Worm (Caenorhabditis elegans) whole organism, L1 larva: Measurements from ENCODE around the gene C32D5.11.

Source experiments
- C04F5.9 ChIP-seq: sonication (generic microtip); optimal IDR thresholded peaks from 2 replicates; lab custom pipeline; 2016; ENCODE audit warnings: missing genetic modification characterization, missing compliant biosample characterization
- C34B4.2 ChIP-seq: sonication (generic microtip); optimal IDR thresholded peaks from 2 replicates; lab custom pipeline; 2017; ENCODE audit warnings: mild to moderate bottlenecking, missing genetic modification characterization, missing compliant biosample characterization
- Y116A8C.19 ChIP-seq: sonication (generic microtip); optimal IDR thresholded peaks from 2 replicates; lab custom pipeline; 2016; ENCODE audit warnings: missing compliant biosample characterization, missing genetic modification characterization, borderline replicate concordance
- aha-1 ChIP-seq: fragments of 150-350 bp; optimal IDR thresholded peaks from 2 replicates; lab custom pipeline; 2014; ENCODE audit warnings: missing biosample characterization, missing genetic modification characterization
- blmp-1 ChIP-seq: fragments of 150-350 bp; optimal IDR thresholded peaks from 2 replicates; lab custom pipeline; 2014; ENCODE audit warnings: missing biosample characterization, missing genetic modification characterization
- ceh-63 ChIP-seq: fragments of 200-800 bp; sonication (Bioruptor generic); optimal IDR thresholded peaks from 2 replicates; lab custom pipeline; 2018; ENCODE audit warnings: mild to moderate bottlenecking, missing genetic modification characterization, missing compliant biosample characterization
- ceh-8 ChIP-seq: fragments of 200-800 bp; sonication (Bioruptor generic); optimal IDR thresholded peaks from 2 replicates; lab custom pipeline; 2018; ENCODE audit warnings: mild to moderate bottlenecking, missing genetic modification characterization, moderate library complexity, missing compliant biosample characterization
- ceh-90 ChIP-seq: sonication (generic microtip); optimal IDR thresholded peaks from 2 replicates; lab custom pipeline; 2016; ENCODE audit warnings: missing genetic modification characterization, missing compliant biosample characterization
- ces-1 ChIP-seq: fragments of 150-350 bp; optimal IDR thresholded peaks from 2 replicates; lab custom pipeline; 2014; ENCODE audit warnings: missing biosample characterization, missing genetic modification reagents, missing genetic modification characterization
- dsc-1 ChIP-seq: sonication (generic microtip); optimal IDR thresholded peaks from 2 replicates; lab custom pipeline; 2016; ENCODE audit warnings: mild to moderate bottlenecking, missing genetic modification characterization, missing compliant biosample characterization
- egl-13 ChIP-seq: sonication (generic microtip); optimal IDR thresholded peaks from 2 replicates; lab custom pipeline; 2016; ENCODE audit warnings: missing genotype, missing genetic modification reagents, missing genetic modification characterization, missing compliant biosample characterization
- egl-27 ChIP-seq, 2 experiments: fragments of 150-350 bp in 1 of 2; sonication (generic microtip); optimal IDR thresholded peaks; 3 replicates each; lab custom pipeline; 2017 to 2018; ENCODE audit warnings: missing biosample characterization in 2 of 2, missing genetic modification characterization in 2 of 2, missing genetic modification reagents in 2 of 2
- elt-2 ChIP-seq: sonication (generic microtip); optimal IDR thresholded peaks from 2 replicates; lab custom pipeline; 2016; ENCODE audit warnings: missing genetic modification characterization, mild to moderate bottlenecking, inconsistent platforms, missing compliant biosample characterization, missing genetic modification reagents
- elt-3 ChIP-seq, 6 experiments: fragments of 150-350 bp in 1 of 6; sonication (generic microtip); optimal IDR thresholded peaks; 2 replicates each; lab custom pipeline; 2017 to 2018; ENCODE audit warnings: missing biosample characterization in 6 of 6, missing genetic modification characterization in 6 of 6, inconsistent platforms in 1 of 6
- ets-5 ChIP-seq: fragments of 200-800 bp; sonication (Bioruptor generic); IDR thresholded peaks from 2 replicates; pipeline ENCODE4 v1.3.6; 2022; ENCODE audit warnings: missing genetic modification characterization, missing compliant biosample characterization
- fkh-10 ChIP-seq: sonication (generic microtip); optimal IDR thresholded peaks from 2 replicates; lab custom pipeline; 2017; ENCODE audit warnings: missing biosample characterization, missing genetic modification reagents, missing genetic modification characterization
- fos-1 ChIP-seq: fragments of 150-350 bp; optimal IDR thresholded peaks from 2 replicates; lab custom pipeline; 2014; ENCODE audit warnings: missing biosample characterization, missing genetic modification characterization
- hlh-17 ChIP-seq: fragments of 200-800 bp; sonication (Bioruptor generic); optimal IDR thresholded peaks from 2 replicates; lab custom pipeline; 2018; ENCODE audit warnings: missing genetic modification characterization, mild to moderate bottlenecking, missing compliant biosample characterization, moderate library complexity, borderline replicate concordance
- hlh-4 ChIP-seq: sonication (generic microtip); optimal IDR thresholded peaks from 2 replicates; lab custom pipeline; 2016; ENCODE audit warnings: mild to moderate bottlenecking, missing genetic modification characterization, missing compliant biosample characterization
- hpl-2 ChIP-seq: fragments of 150-350 bp; optimal IDR thresholded peaks from 2 replicates; lab custom pipeline; 2014; ENCODE audit warnings: missing biosample characterization, missing genetic modification reagents, missing genetic modification characterization
- lin-13 ChIP-seq: fragments of 150-350 bp; optimal IDR thresholded peaks from 2 replicates; lab custom pipeline; 2014; ENCODE audit warnings: missing biosample characterization, missing genetic modification reagents, missing genetic modification characterization
- lin-14 ChIP-seq: fragments of 200-800 bp; sonication (Bioruptor generic); optimal IDR thresholded peaks from 2 replicates; lab custom pipeline; 2018; ENCODE audit warnings: mild to moderate bottlenecking, missing genetic modification characterization, moderate library complexity, missing compliant biosample characterization
- lin-15B ChIP-seq: fragments of 150-350 bp; sonication (generic microtip); optimal IDR thresholded peaks from 3 replicates; lab custom pipeline; 2014; ENCODE audit warnings: missing biosample characterization, missing genetic modification characterization
- lir-3 ChIP-seq: sonication (generic microtip); optimal IDR thresholded peaks from 2 replicates; lab custom pipeline; 2016; ENCODE audit warnings: mild to moderate bottlenecking, missing genetic modification characterization, moderate library complexity, missing compliant biosample characterization; ENCODE audit not compliant: poor library complexity
- lsy-2 ChIP-seq, 2 experiments: fragments of 150-350 bp; optimal IDR thresholded peaks; 2 replicates each; lab custom pipeline; 2014; ENCODE audit warnings: missing biosample characterization in 2 of 2, missing genetic modification characterization in 2 of 2
- mab-9 ChIP-seq: fragments of 200-800 bp; sonication (Bioruptor generic); IDR thresholded peaks from 2 replicates; pipeline ENCODE4 v1.3.6; 2022; ENCODE audit warnings: missing genetic modification reagents, missing genetic modification characterization, missing compliant biosample characterization
- mdl-1 ChIP-seq, 2 experiments: fragments of 150-350 bp; optimal IDR thresholded peaks; 2 replicates each; lab custom pipeline; 2014 to 2017; ENCODE audit warnings: missing biosample characterization in 2 of 2, missing genetic modification characterization in 2 of 2, inconsistent platforms in 1 of 2
- mef-2 ChIP-seq: fragments of 150-350 bp; optimal IDR thresholded peaks from 2 replicates; lab custom pipeline; 2014; ENCODE audit warnings: missing biosample characterization, missing genetic modification characterization
- mep-1 ChIP-seq: fragments of 150-350 bp; optimal IDR thresholded peaks from 2 replicates; lab custom pipeline; 2014; ENCODE audit warnings: missing biosample characterization, missing genetic modification characterization
- nhr-11 ChIP-seq: fragments of 150-350 bp; optimal IDR thresholded peaks from 2 replicates; lab custom pipeline; 2014; ENCODE audit warnings: missing biosample characterization, missing genetic modification characterization
- nhr-12 ChIP-seq: sonication (generic microtip); optimal IDR thresholded peaks from 2 replicates; lab custom pipeline; 2017; ENCODE audit warnings: missing biosample characterization, missing genetic modification characterization
- nhr-19 ChIP-seq: fragments of 200-800 bp; sonication (Bioruptor generic); conservative IDR thresholded peaks from 2 replicates; pipeline ENCODE4 v1.3.6; 2022; ENCODE audit warnings: missing genetic modification characterization, missing compliant biosample characterization
- nhr-20 ChIP-seq: sonication (generic microtip); optimal IDR thresholded peaks from 2 replicates; lab custom pipeline; 2016; ENCODE audit warnings: mild to moderate bottlenecking, missing genetic modification characterization, missing compliant biosample characterization
- nhr-237 ChIP-seq: fragments of 150-350 bp; optimal IDR thresholded peaks from 2 replicates; lab custom pipeline; 2014; ENCODE audit warnings: missing biosample characterization, missing genetic modification characterization
- nhr-28 ChIP-seq: fragments of 150-350 bp; optimal IDR thresholded peaks from 2 replicates; lab custom pipeline; 2014; ENCODE audit warnings: missing biosample characterization, missing genetic modification characterization
- nhr-71 ChIP-seq: sonication (generic microtip); optimal IDR thresholded peaks from 2 replicates; lab custom pipeline; 2016; ENCODE audit warnings: mild to moderate bottlenecking, missing genetic modification characterization, moderate library complexity, missing compliant biosample characterization
- nhr-76 ChIP-seq: sonication (generic microtip); optimal IDR thresholded peaks from 2 replicates; lab custom pipeline; 2017; ENCODE audit warnings: missing biosample characterization, missing genetic modification characterization
- nhr-77 ChIP-seq: fragments of 150-350 bp; optimal IDR thresholded peaks from 2 replicates; lab custom pipeline; 2014; ENCODE audit warnings: missing biosample characterization, missing genetic modification characterization
- nhr-84 ChIP-seq: sonication (generic microtip); optimal IDR thresholded peaks from 2 replicates; lab custom pipeline; 2017; ENCODE audit warnings: missing biosample characterization, missing genetic modification characterization
- nhr-90 ChIP-seq: sonication (generic microtip); optimal IDR thresholded peaks from 2 replicates; lab custom pipeline; 2016; ENCODE audit warnings: mild to moderate bottlenecking, missing genetic modification characterization, missing compliant biosample characterization; ENCODE audit not compliant: poor library complexity
- pag-3 ChIP-seq: sonication (generic microtip); optimal IDR thresholded peaks from 2 replicates; lab custom pipeline; 2017; ENCODE audit warnings: missing genetic modification characterization, mild to moderate bottlenecking, missing compliant biosample characterization, antibody characterized with exemption, borderline replicate concordance; ENCODE audit not compliant: insufficient read depth
- pax-3 ChIP-seq: fragments of 200-800 bp; sonication (Bioruptor generic); optimal IDR thresholded peaks from 2 replicates; lab custom pipeline; 2018; ENCODE audit warnings: mild to moderate bottlenecking, missing genetic modification characterization, moderate library complexity, missing compliant biosample characterization
- skn-1 ChIP-seq: fragments of 150-350 bp; optimal IDR thresholded peaks from 2 replicates; lab custom pipeline; 2014; ENCODE audit warnings: missing biosample characterization, missing genetic modification characterization
- snu-23 ChIP-seq: sonication (generic microtip); optimal IDR thresholded peaks from 2 replicates; lab custom pipeline; 2016; ENCODE audit warnings: missing genetic modification characterization, missing compliant biosample characterization
- sox-4 ChIP-seq: sonication (generic microtip); optimal IDR thresholded peaks from 2 replicates; lab custom pipeline; 2016; ENCODE audit warnings: missing genetic modification characterization, missing compliant biosample characterization
- sup-37 ChIP-seq: fragments of 200-800 bp; sonication (Bioruptor generic); optimal IDR thresholded peaks from 2 replicates; lab custom pipeline; 2018; ENCODE audit warnings: mild to moderate bottlenecking, missing genetic modification characterization, missing compliant biosample characterization
- swsn-7 ChIP-seq: sonication (generic microtip); optimal IDR thresholded peaks from 2 replicates; lab custom pipeline; 2016; ENCODE audit warnings: missing genetic modification characterization, missing compliant biosample characterization
- unc-30 ChIP-seq: sonication (generic microtip); optimal IDR thresholded peaks from 2 replicates; lab custom pipeline; 2017; ENCODE audit warnings: missing biosample characterization, missing genetic modification characterization
- unc-86 ChIP-seq: sonication (generic microtip); optimal IDR thresholded peaks from 2 replicates; lab custom pipeline; 2016; ENCODE audit warnings: missing genetic modification characterization, missing compliant biosample characterization
- xbp-1 ChIP-seq: sonication (generic microtip); optimal IDR thresholded peaks from 2 replicates; lab custom pipeline; 2016; ENCODE audit warnings: missing genetic modification characterization, missing compliant biosample characterization
- zip-4 ChIP-seq: fragments of 200-800 bp; sonication (Bioruptor generic); optimal IDR thresholded peaks from 2 replicates; lab custom pipeline; 2018; ENCODE audit warnings: mild to moderate bottlenecking, missing genetic modification characterization, moderate library complexity, missing compliant biosample characterization

Gene C32D5.11

ce11 chrII:6346551-6347079 is 8.6 kb downstream of the C32D5.11 start (continued):
- TF ChIP-seq ceh-90 (no peak), snu-23 (GFP tag; lab: Kevin White, UChicago) (peak; percentile 70), egl-27 (tag; optimal IDR thresholded peaks at IDR 0.05; lab: Kevin White, UChicago) (no peak), C04F5.9 (peak; percentile 5), nhr-77 (no peak), aha-1 (tag; lab: Kevin White, UChicago) (no peak), hlh-4 (tag; lab: Kevin White, UChicago) (no peak), nhr-11 (tag; lab: Kevin White, UChicago) (no peak), nhr-76 (tag; lab: Kevin White, UChicago) (no peak), nhr-28 (no peak), nhr-20 (tag; lab: Kevin White, UChicago) (peak; percentile 56), nhr-90 (tag; lab: Kevin White, UChicago) (peak; percentile 75), ets-5 (GFP tag; lab: Robert Waterston, UW) (no peak), ceh-63 (no peak), pag-3 (tag; lab: Kevin White, UChicago) (no peak), sox-4 (tag; lab: Kevin White, UChicago) (no peak), skn-1 (tag; lab: Kevin White, UChicago) (peak; percentile 57), nhr-19 (GFP tag; lab: Robert Waterston, UW) (peak; percentile 66), dsc-1 (no peak), lin-14 (GFP tag; lab: Kevin White, UChicago) (peak; percentile 49), lin-13 (GFP tag; lab: Kevin White, UChicago) (peak; percentile 64), nhr-84 (no peak), unc-30 (tag; lab: Kevin White, UChicago) (no peak), fkh-10 (GFP tag; lab: Kevin White, UChicago) (no peak), mep-1 (tag; lab: Kevin White, UChicago) (peak; percentile 63), lin-15B (tag; lab: Kevin White, UChicago) (no peak), fos-1 (peak; percentile 73), unc-86 (tag; lab: Kevin White, UChicago) (no peak), nhr-237 (tag; lab: Kevin White, UChicago) (no peak), C34B4.2 (tag; lab: Kevin White, UChicago) (no peak), elt-3 (tag; optimal IDR thresholded peaks at IDR 0.05; lab: Kevin White, UChicago) (peak in 2 of 6 experiments; percentile 12 to 75), mab-9 (GFP tag; lab: Robert Waterston, UW) (no peak), nhr-12 (tag; lab: Kevin White, UChicago) (no peak), zip-4 (peak; percentile 63), mef-2 (no peak), Y116A8C.19 (tag; lab: Kevin White, UChicago) (no peak), ceh-8 (GFP tag; lab: Kevin White, UChicago) (no peak), hpl-2 (peak; percentile 80), blmp-1 (tag; lab: Kevin White, UChicago) (no peak), hlh-17 (GFP tag; lab: Kevin White, UChicago) (no peak), egl-13 (tag; lab: Kevin White, UChicago) (no peak), mdl-1 (tag; optimal IDR thresholded peaks at IDR 0.05; lab: Kevin White, UChicago) (peak in 1 of 2 experiments; percentile 5), ces-1 (no peak), lir-3 (tag; lab: Kevin White, UChicago) (peak; percentile 48), swsn-7 (peak; percentile 33), elt-2 (tag; lab: Kevin White, UChicago) (peak; percentile 64), lsy-2 (tag; optimal IDR thresholded peaks at IDR 0.05; lab: Kevin White, UChicago) (peak; percentile 53 to 63), pax-3 (tag; lab: Kevin White, UChicago) (peak; percentile 68), nhr-71 (tag; lab: Kevin White, UChicago) (peak; percentile 83), sup-37 (GFP tag; lab: Kevin White, UChicago) (no peak), xbp-1 (tag; lab: Kevin White, UChicago) (peak; percentile 27)
- TF ChIP-seq, all 84 proteins: peak for 34
